Comparison of ENCODE assay signal across 1 worm cellular context in the genomic region with DNA sequence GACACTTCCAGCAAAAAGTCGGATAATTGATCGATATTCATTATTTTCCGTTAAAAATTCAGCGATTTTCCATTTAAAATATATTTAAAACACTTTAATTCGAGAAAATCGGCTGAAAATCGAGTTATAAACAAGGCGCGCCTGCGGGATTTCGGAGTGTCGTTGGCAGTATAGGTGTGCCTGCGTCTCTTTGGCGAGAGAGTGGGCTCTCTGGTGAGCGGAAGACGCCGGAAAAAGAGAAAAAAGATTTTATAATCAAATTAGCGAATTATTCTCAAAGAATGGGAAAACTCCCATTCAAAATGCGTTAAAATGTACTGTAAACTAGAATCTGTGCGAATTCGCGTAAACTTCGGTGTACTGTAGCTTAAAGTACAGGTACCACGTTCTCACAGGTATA.
TF ChIP-seq lines count a peak whose summit lies in the region.

TSS of gene D1069.3 (minus strand) at position 158 of the 400 bp plus-strand sequence.

TF ChIP-seq in whole organism, L2 larva, 48 proteins besides CTCF, POLR2A, EP300 and RAD21 (continued from another document):
- TF ChIP-seq blmp-1 (tag; optimal IDR thresholded peaks at IDR 0.05; lab: Kevin White, UChicago; ENCODE audit: insufficient read depth), result no peak
